Comparison of ENCODE assay signal across 3 fruit fly cellular contexts in genomic region chr3L:4102496-4103257, dm6.
TF ChIP-seq lines count a peak whose summit lies in the region.

Gene CG14995, minus strand, starts transcription at chr3L:4103256.

TF ChIP-seq in whole organism, embryonic, 481 proteins besides CTCF, POLR2A, EP300 and RAD21 (continued from another document and continues in another):
- no peak for TF ChIP-seq CG8089 (GFP tag; optimal IDR thresholded peaks at IDR 0.05; lab: Kevin White, UChicago)
- TF ChIP-seq E2f1 (GFP tag; IDR thresholded peaks at IDR 0.05; lab: Robert Waterston, UW) = no peak
- no peak for TF ChIP-seq CG11456 (GFP tag; IDR thresholded peaks at IDR 0.05; lab: Robert Waterston, UW)
- no peak for TF ChIP-seq ab (GFP tag; optimal IDR thresholded peaks at IDR 0.05; lab: Kevin White, UChicago)
- TF ChIP-seq Opbp (GFP tag; IDR thresholded peaks at IDR 0.05; lab: Robert Waterston, UW; ENCODE audit: partially characterized antibody) = peak; percentile 71; the same call in 2 of the 3 replicates
- TF ChIP-seq CG17359 (tag; optimal IDR thresholded peaks at IDR 0.05; lab: Kevin White, UChicago) = no peak
- TF ChIP-seq CHES-1-like (GFP tag; optimal IDR thresholded peaks at IDR 0.05; lab: Kevin White, UChicago) = peak; percentile 25
- no peak for TF ChIP-seq gsb-n (tag; optimal IDR thresholded peaks at IDR 0.05; lab: Kevin White, UChicago)
- TF ChIP-seq CG7357 (GFP tag; IDR thresholded peaks at IDR 0.05; lab: Robert Waterston, UW) = no peak
- TF ChIP-seq CG2875 (GFP tag; optimal IDR thresholded peaks at IDR 0.05; lab: Kevin White, UChicago) = no peak
- TF ChIP-seq fd96Cb (tag; optimal IDR thresholded peaks at IDR 0.05; lab: Kevin White, UChicago) = no peak
- TF ChIP-seq MESR4 (GFP tag; optimal IDR thresholded peaks at IDR 0.05; lab: Kevin White, UChicago) = peak; percentile 49
- no peak for TF ChIP-seq CG9727 (GFP tag; optimal IDR thresholded peaks at IDR 0.05; lab: Kevin White, UChicago)
- TF ChIP-seq fru (optimal IDR thresholded peaks at IDR 0.05; lab: Kevin White, UChicago) = no peak
- TF ChIP-seq al (GFP tag; IDR thresholded peaks at IDR 0.05; lab: Robert Waterston, UW) = no peak
- no peak for TF ChIP-seq Oli (tag; optimal IDR thresholded peaks at IDR 0.05; lab: Kevin White, UChicago)
- no peak for TF ChIP-seq CG9876 (GFP tag; optimal IDR thresholded peaks at IDR 0.05; lab: Kevin White, UChicago)
- no peak for TF ChIP-seq kay (GFP tag; optimal IDR thresholded peaks at IDR 0.05; lab: Kevin White, UChicago)
- peak; percentile 63; the same call in 2 of the 3 replicates for TF ChIP-seq CG6791 (GFP tag; IDR thresholded peaks at IDR 0.05; lab: Robert Waterston, UW; ENCODE audit: partially characterized antibody)
- TF ChIP-seq Ets65A (GFP tag; lab: Kevin White, UChicago) = no peak
- TF ChIP-seq HmgZ (tag; optimal IDR thresholded peaks at IDR 0.05; lab: Kevin White, UChicago) = no peak
- TF ChIP-seq B-H1 (GFP tag; IDR thresholded peaks at IDR 0.05; lab: Robert Waterston, UW) = no peak; the same call in 2 of the 3 replicates
- TF ChIP-seq stc (GFP tag; IDR thresholded peaks at IDR 0.05; lab: Robert Waterston, UW) = no peak; the same call in 1 of the 2 replicates
- peak; percentile 77 for TF ChIP-seq nom (GFP tag; optimal IDR thresholded peaks at IDR 0.05; lab: Kevin White, UChicago)
- TF ChIP-seq CG17186 (GFP tag; optimal IDR thresholded peaks at IDR 0.05; lab: Kevin White, UChicago) = no peak
- no peak for TF ChIP-seq fu2 (GFP tag; optimal IDR thresholded peaks at IDR 0.05; lab: Kevin White, UChicago)
- TF ChIP-seq Chrac-16 (GFP tag; optimal IDR thresholded peaks at IDR 0.05; lab: Kevin White, UChicago) = no peak
- no peak for TF ChIP-seq eyg (GFP tag; optimal IDR thresholded peaks at IDR 0.05; lab: Kevin White, UChicago)
- no peak for TF ChIP-seq danr (GFP tag; IDR thresholded peaks at IDR 0.05; lab: Robert Waterston, UW)
- no peak for TF ChIP-seq gcm2 (GFP tag; optimal IDR thresholded peaks at IDR 0.05; lab: Kevin White, UChicago)
- no peak for TF ChIP-seq CG18011 (GFP tag; optimal IDR thresholded peaks at IDR 0.05; lab: Kevin White, UChicago)
- TF ChIP-seq stwl (tag; optimal IDR thresholded peaks at IDR 0.05; lab: Kevin White, UChicago) = peak; percentile 56
- peak; percentile 69 for TF ChIP-seq Med (GFP tag; lab: Kevin White, UChicago)
- peak; percentile 62 for TF ChIP-seq CG13894 (tag; optimal IDR thresholded peaks at IDR 0.05; lab: Kevin White, UChicago)
- peak; percentile 36; the same call in 1 of the 3 replicates for TF ChIP-seq CG7963 (GFP tag; IDR thresholded peaks at IDR 0.05; lab: Robert Waterston, UW; ENCODE audit: partially characterized antibody)
- TF ChIP-seq CG12155 (GFP tag; optimal IDR thresholded peaks at IDR 0.05; lab: Kevin White, UChicago) = no peak
- TF ChIP-seq cato (GFP tag; optimal IDR thresholded peaks at IDR 0.05; lab: Kevin White, UChicago; ENCODE audit: borderline replicate concordance) = no peak
- 0 out of 2 replicates have a peak, but pooled peaks have one; percentile 22 for TF ChIP-seq HLH3B (GFP tag; IDR thresholded peaks at IDR 0.05; lab: Robert Waterston, UW)
- no peak for TF ChIP-seq ase (GFP tag; IDR thresholded peaks at IDR 0.05; lab: Robert Waterston, UW)
- no peak for TF ChIP-seq dimm (GFP tag; IDR thresholded peaks at IDR 0.05; lab: Robert Waterston, UW)
- TF ChIP-seq Eip74EF (GFP tag; optimal IDR thresholded peaks at IDR 0.05; lab: Kevin White, UChicago) = peak in 1 of 2 experiments; percentile 57
- TF ChIP-seq CG3163 (GFP tag; optimal IDR thresholded peaks at IDR 0.05; lab: Kevin White, UChicago) = peak; percentile 31
- TF ChIP-seq CG12659 (GFP tag; optimal IDR thresholded peaks at IDR 0.05; lab: Kevin White, UChicago) = peak; percentile 11
- peak; percentile 62 for TF ChIP-seq CG10543 (GFP tag; optimal IDR thresholded peaks at IDR 0.05; lab: Kevin White, UChicago)

TF ChIP-seq in whole organism, prepupa, 60 proteins besides CTCF, POLR2A, EP300 and RAD21 (continued from another document):
- no peak for TF ChIP-seq Hr4 (GFP tag; optimal IDR thresholded peaks at IDR 0.05; lab: Kevin White, UChicago)
- TF ChIP-seq eg (GFP tag; IDR thresholded peaks at IDR 0.05; lab: Robert Waterston, UW) = 0 out of 3 replicates have a peak, but pooled peaks have one; percentile 31
- TF ChIP-seq CG11294 (GFP tag; IDR thresholded peaks at IDR 0.05; lab: Robert Waterston, UW) = no peak
- peak; percentile 15 for TF ChIP-seq Sox102F (GFP tag; optimal IDR thresholded peaks at IDR 0.05; lab: Kevin White, UChicago)
- no peak for TF ChIP-seq spab (GFP tag; optimal IDR thresholded peaks at IDR 0.05; lab: Kevin White, UChicago)
- no peak for TF ChIP-seq net (GFP tag; optimal IDR thresholded peaks at IDR 0.05; lab: Kevin White, UChicago)
- peak; percentile 70 for TF ChIP-seq CG6854 (GFP tag; optimal IDR thresholded peaks at IDR 0.05; lab: Kevin White, UChicago)
- no peak for TF ChIP-seq CG4318 (GFP tag; optimal IDR thresholded peaks at IDR 0.05; lab: Kevin White, UChicago)
- TF ChIP-seq CG10669 (GFP tag; optimal IDR thresholded peaks at IDR 0.05; lab: Kevin White, UChicago) = no peak
- TF ChIP-seq Gug (GFP tag; IDR thresholded peaks at IDR 0.05; lab: Robert Waterston, UW) = no peak
- peak; percentile 2 for TF ChIP-seq Ets96B (tag; optimal IDR thresholded peaks at IDR 0.05; lab: Kevin White, UChicago)
- TF ChIP-seq Eip78C (GFP tag; lab: Kevin White, UChicago) = peak; percentile 76
- TF ChIP-seq lz (GFP tag; optimal IDR thresholded peaks at IDR 0.05; lab: Kevin White, UChicago) = no peak
- peak; percentile 22 for TF ChIP-seq CG6276 (GFP tag; optimal IDR thresholded peaks at IDR 0.05; lab: Kevin White, UChicago)
- no peak for TF ChIP-seq CG8319 (GFP tag; optimal IDR thresholded peaks at IDR 0.05; lab: Kevin White, UChicago)
- peak; percentile 44 for TF ChIP-seq CG3919 (GFP tag; optimal IDR thresholded peaks at IDR 0.05; lab: Kevin White, UChicago)
- TF ChIP-seq ss (GFP tag; optimal IDR thresholded peaks at IDR 0.05; lab: Kevin White, UChicago) = peak; percentile 37 to 75
- no peak for TF ChIP-seq CG1621 (tag; optimal IDR thresholded peaks at IDR 0.05; lab: Kevin White, UChicago)
- TF ChIP-seq topi (GFP tag; optimal IDR thresholded peaks at IDR 0.05; lab: Kevin White, UChicago) = peak; percentile 1
- no peak for TF ChIP-seq CG34406 (GFP tag; optimal IDR thresholded peaks at IDR 0.05; lab: Kevin White, UChicago)
- TF ChIP-seq CG6163 (GFP tag; IDR thresholded peaks at IDR 0.05; lab: Robert Waterston, UW) = peak; percentile 64; the same call in 2 of the 3 replicates
- peak; percentile 77 for TF ChIP-seq svp (GFP tag; lab: Kevin White, UChicago)
- peak; percentile 8 for TF ChIP-seq esn (GFP tag; optimal IDR thresholded peaks at IDR 0.05; lab: Kevin White, UChicago)
- peak; percentile 14 for TF ChIP-seq CG6808 (GFP tag; optimal IDR thresholded peaks at IDR 0.05; lab: Kevin White, UChicago)
- TF ChIP-seq Eip75B (GFP tag; optimal IDR thresholded peaks at IDR 0.05; lab: Kevin White, UChicago) = peak; percentile 33
- TF ChIP-seq CG9139 (GFP tag; optimal IDR thresholded peaks at IDR 0.05; lab: Kevin White, UChicago) = peak; percentile 32
- no peak for TF ChIP-seq dac (GFP tag; optimal IDR thresholded peaks at IDR 0.05; lab: Kevin White, UChicago)
- TF ChIP-seq CG32006 (GFP tag; optimal IDR thresholded peaks at IDR 0.05; lab: Kevin White, UChicago) = no peak
- TF ChIP-seq CG8632 (GFP tag; optimal IDR thresholded peaks at IDR 0.05; lab: Kevin White, UChicago) = no peak
- peak; percentile 33 for TF ChIP-seq Sox14 (GFP tag; optimal IDR thresholded peaks at IDR 0.05; lab: Kevin White, UChicago)
- no peak for TF ChIP-seq CG3032 (tag; optimal IDR thresholded peaks at IDR 0.05; lab: Kevin White, UChicago)
- no peak for TF ChIP-seq salr (GFP tag; optimal IDR thresholded peaks at IDR 0.05; lab: Kevin White, UChicago)
- no peak for TF ChIP-seq pdm3 (GFP tag; optimal IDR thresholded peaks at IDR 0.05; lab: Kevin White, UChicago)
- no peak for TF ChIP-seq achi (GFP tag; optimal IDR thresholded peaks at IDR 0.05; lab: Kevin White, UChicago)
- no peak for TF ChIP-seq Sox15 (GFP tag; optimal IDR thresholded peaks at IDR 0.05; lab: Kevin White, UChicago)
- TF ChIP-seq Hr39 (GFP tag; optimal IDR thresholded peaks at IDR 0.05; lab: Kevin White, UChicago) = no peak
- TF ChIP-seq Ets21C (GFP tag; optimal IDR thresholded peaks at IDR 0.05; lab: Kevin White, UChicago) = no peak
- no peak for TF ChIP-seq CG31627 (GFP tag; optimal IDR thresholded peaks at IDR 0.05; lab: Kevin White, UChicago)
- peak; percentile 37 for TF ChIP-seq Lpt (GFP tag; optimal IDR thresholded peaks at IDR 0.05; lab: Kevin White, UChicago)
- TF ChIP-seq CG15336 (GFP tag; IDR thresholded peaks at IDR 0.05; lab: Robert Waterston, UW) = peak; percentile 58; the same call in 1 of the 2 replicates
- peak; percentile 19 for TF ChIP-seq fd85E (GFP tag; optimal IDR thresholded peaks at IDR 0.05; lab: Kevin White, UChicago)

TF ChIP-seq in whole organism, pupa, 21 proteins besides CTCF, POLR2A, EP300 and RAD21 (continued from another document):
- no peak for TF ChIP-seq CG14655 (GFP tag; optimal IDR thresholded peaks at IDR 0.05; lab: Kevin White, UChicago)
TF ChIP-seq in whole organism, pupa: peak in this region for 8.
